Fruit fly (Drosophila melanogaster) whole organism, pupa: ENCODE results near the gene CG11454.

Experiments
- CG10348 ChIP-seq: fragments of 200-800 bp; sonication (Bioruptor generic); IDR thresholded peaks from 2 replicates; pipeline ENCODE4 v1.3.6; 2022; ENCODE audit warnings: missing biosample characterization, missing genetic modification characterization
- CG12605 ChIP-seq: fragments of 200-800 bp; sonication (Bioruptor generic); IDR thresholded peaks from 2 replicates; pipeline ENCODE4 v1.3.6; 2022; ENCODE audit warnings: missing biosample characterization, missing genetic modification characterization
- CG13204 ChIP-seq: fragments of 200-800 bp; sonication (Bioruptor generic); optimal IDR thresholded peaks from 2 replicates; lab custom pipeline; 2018; ENCODE audit warnings: missing biosample characterization, mild to moderate bottlenecking, missing genetic modification characterization, moderate library complexity
- CG14655 ChIP-seq: fragments of 200-800 bp; sonication (Bioruptor generic); optimal IDR thresholded peaks from 3 replicates; lab custom pipeline; 2017; ENCODE audit warnings: mild to moderate bottlenecking, missing biosample characterization, missing genetic modification reagents, missing genetic modification characterization
- CG15710 ChIP-seq: fragments of 200-800 bp; sonication (Bioruptor generic); optimal IDR thresholded peaks from 2 replicates; lab custom pipeline; 2018; ENCODE audit warnings: missing biosample characterization, mild to moderate bottlenecking, missing genetic modification characterization, moderate library complexity
- CG17806 ChIP-seq: fragments of 200-800 bp; sonication (Bioruptor generic); optimal IDR thresholded peaks from 2 replicates; lab custom pipeline; 2018; ENCODE audit warnings: missing biosample characterization, mild to moderate bottlenecking, missing genetic modification characterization, moderate library complexity
- CG32121 ChIP-seq: fragments of 200-800 bp; sonication (Bioruptor generic); IDR thresholded peaks from 2 replicates; pipeline ENCODE4 v1.3.6; 2022; ENCODE audit warnings: missing biosample characterization, missing genetic modification characterization
- CG4496 ChIP-seq: fragments of 200-800 bp; sonication (Bioruptor generic); IDR thresholded peaks from 3 replicates; pipeline ENCODE4 v1.3.6; 2022; ENCODE audit warnings: missing biosample characterization, missing genetic modification characterization
- CG8159 ChIP-seq: fragments of 200-800 bp; sonication (Bioruptor generic); optimal IDR thresholded peaks from 3 replicates; lab custom pipeline; 2018; ENCODE audit warnings: missing biosample characterization, mild to moderate bottlenecking, missing genetic modification characterization, moderate library complexity
- CG8301 ChIP-seq: fragments of 200-800 bp; sonication (Bioruptor generic); optimal IDR thresholded peaks from 2 replicates; lab custom pipeline; 2018; ENCODE audit warnings: missing biosample characterization, mild to moderate bottlenecking, missing genetic modification characterization
- CG9948 ChIP-seq: fragments of 200-800 bp; sonication (Bioruptor generic); optimal IDR thresholded peaks from 2 replicates; lab custom pipeline; 2018; ENCODE audit warnings: missing biosample characterization, mild to moderate bottlenecking, missing genetic modification characterization, moderate library complexity
- D1 ChIP-seq: fragments of 200-800 bp; sonication (Bioruptor generic); optimal IDR thresholded peaks from 2 replicates; lab custom pipeline; 2018; ENCODE audit warnings: missing biosample characterization, mild to moderate bottlenecking, missing genetic modification characterization, moderate library complexity
- EcR ChIP-seq: fragments of 200-800 bp; sonication (Bioruptor generic); optimal IDR thresholded peaks from 3 replicates; lab custom pipeline; 2019; ENCODE audit warnings: missing biosample characterization, missing genetic modification characterization, mild to moderate bottlenecking, moderate library complexity, missing genetic modification reagents
- Ets98B ChIP-seq: fragments of 200-800 bp; sonication (Bioruptor generic); IDR thresholded peaks from 2 replicates; pipeline ENCODE4 v1.3.6; 2022; ENCODE audit warnings: missing biosample characterization, missing genetic modification characterization
- Pif1A ChIP-seq: fragments of 200-800 bp; sonication (Bioruptor generic); optimal IDR thresholded peaks from 3 replicates; lab custom pipeline; 2016; ENCODE audit warnings: missing biosample characterization, missing genetic modification characterization
- Snoo ChIP-seq: fragments of 200-800 bp; sonication (Bioruptor generic); optimal IDR thresholded peaks from 3 replicates; lab custom pipeline; 2017; ENCODE audit warnings: missing biosample characterization, mild to moderate bottlenecking, missing genetic modification characterization, inconsistent platforms
- fd96Ca ChIP-seq: fragments of 200-800 bp; sonication (Bioruptor generic); IDR thresholded peaks from 3 replicates; pipeline ENCODE4 v1.3.6; 2022; ENCODE audit warnings: missing biosample characterization, missing genetic modification characterization
- gl ChIP-seq: fragments of 200-800 bp; sonication (Bioruptor generic); optimal IDR thresholded peaks from 2 replicates; lab custom pipeline; 2018; ENCODE audit warnings: missing biosample characterization, mild to moderate bottlenecking, missing genetic modification characterization
- rn ChIP-seq: fragments of 200-800 bp; sonication (Bioruptor generic); IDR thresholded peaks from 2 replicates; pipeline ENCODE4 v1.3.6; 2022; ENCODE audit warnings: missing biosample characterization, missing genetic modification characterization

CG11454 gene

DNA sequence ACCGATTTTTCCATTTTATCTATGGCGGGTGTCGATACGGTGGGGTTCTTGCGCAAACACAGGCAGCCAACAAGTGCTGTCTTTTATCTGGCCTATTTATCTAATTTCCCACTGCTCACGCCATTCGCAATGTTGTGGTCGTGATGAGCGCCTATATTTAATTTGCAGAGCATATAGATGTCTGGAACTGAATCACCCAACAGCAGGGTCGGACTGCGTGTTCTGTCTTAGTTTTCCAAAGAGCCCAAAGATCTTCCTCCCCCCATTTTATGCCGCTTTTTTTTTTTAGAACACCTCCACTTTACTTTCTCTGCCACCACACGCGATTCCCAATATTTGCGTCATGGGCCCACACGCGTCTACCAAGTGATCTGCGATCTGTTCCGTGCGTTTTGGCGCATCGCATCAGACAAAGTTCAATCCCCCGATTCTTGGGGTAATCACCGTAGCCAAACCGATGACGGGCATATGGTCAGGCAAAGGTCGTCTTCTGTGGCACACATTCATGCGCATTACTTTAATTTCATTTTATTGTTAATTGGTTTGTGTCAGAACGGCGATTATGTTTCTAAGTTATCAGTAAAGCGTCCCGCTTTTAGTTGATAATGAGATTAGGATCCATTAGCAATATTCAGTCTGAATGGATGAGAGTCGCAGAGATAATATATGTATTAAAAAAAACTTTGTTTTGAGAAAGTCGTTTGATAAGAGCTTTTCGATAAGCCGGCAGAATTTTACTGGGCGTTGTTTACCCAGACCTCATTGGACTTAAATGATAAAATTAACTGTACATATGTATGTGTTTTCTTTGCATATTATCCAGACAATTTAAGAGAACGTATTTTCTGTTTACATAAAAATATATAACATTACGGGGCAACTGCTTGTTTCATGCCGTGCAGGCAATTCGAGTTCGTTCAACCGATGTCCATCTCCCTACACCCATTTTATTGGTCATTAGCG lies 6.1 kb upstream of the CG11454 start:
- TF ChIP-seq rn (GFP tag; lab: Robert Waterston, UW) (no peak), Snoo (tag; lab: Kevin White, UChicago) (peak; percentile 40), EcR (GFP tag; lab: Kevin White, UChicago) (peak; percentile 14), CG12605 (GFP tag; lab: Robert Waterston, UW) (no peak)

DNA sequence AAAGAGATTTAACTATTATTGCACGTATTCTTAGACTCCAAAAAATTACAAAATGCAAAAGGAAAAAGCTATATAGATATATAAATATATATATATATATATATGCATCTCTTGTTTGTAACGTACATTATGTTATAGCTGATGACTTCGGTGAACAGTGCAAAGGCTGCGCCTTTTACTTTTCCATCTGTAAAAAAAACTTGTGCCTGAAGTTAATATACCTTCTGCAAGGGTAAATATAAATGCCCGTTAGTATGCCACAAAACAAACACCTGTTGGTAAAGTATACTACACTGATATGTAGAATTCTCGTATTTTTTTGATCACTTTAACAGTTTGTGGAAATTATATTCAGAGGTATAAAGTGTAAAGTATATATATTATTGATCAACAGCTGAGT lies 5.1 kb upstream of the CG11454 start:
- TF ChIP-seq CG10348 (GFP tag; lab: Robert Waterston, UW) (no peak), fd96Ca (no peak), CG4496 (GFP tag; lab: Robert Waterston, UW) (no peak), CG8301 (tag; lab: Kevin White, UChicago) (no peak), gl (tag; lab: Kevin White, UChicago) (no peak), Ets98B (GFP tag; lab: Robert Waterston, UW) (no peak), CG9948 (tag; lab: Kevin White, UChicago) (no peak), CG13204 (GFP tag; lab: Kevin White, UChicago) (no peak), Pif1A (GFP tag; lab: Kevin White, UChicago) (no peak), D1 (tag; lab: Kevin White, UChicago) (no peak), CG14655 (GFP tag; lab: Kevin White, UChicago) (no peak), CG15710 (tag; lab: Kevin White, UChicago) (no peak), rn (GFP tag; lab: Robert Waterston, UW) (no peak), Snoo (tag; lab: Kevin White, UChicago) (no peak)

DNA sequence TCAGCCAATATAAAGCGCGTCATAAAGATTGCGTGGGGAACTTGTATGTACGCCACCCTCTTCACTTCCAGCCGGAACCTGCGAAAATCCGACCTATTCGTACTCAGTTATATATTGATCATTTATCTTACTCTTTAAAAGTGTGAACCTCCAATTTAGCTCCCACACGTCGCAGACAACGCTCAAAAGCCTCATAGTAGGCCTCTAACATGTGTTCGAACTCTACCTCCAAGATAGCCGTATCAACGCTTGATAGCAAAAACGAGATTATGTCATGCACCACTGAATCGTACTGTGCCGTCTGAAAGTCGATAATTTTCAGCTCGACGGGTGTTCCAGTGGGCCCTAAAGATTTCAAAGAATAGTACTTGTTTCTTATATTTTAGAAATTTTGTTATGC lies 3.5 kb upstream of the CG11454 start:
- TF ChIP-seq fd96Ca, result no peak

DNA sequence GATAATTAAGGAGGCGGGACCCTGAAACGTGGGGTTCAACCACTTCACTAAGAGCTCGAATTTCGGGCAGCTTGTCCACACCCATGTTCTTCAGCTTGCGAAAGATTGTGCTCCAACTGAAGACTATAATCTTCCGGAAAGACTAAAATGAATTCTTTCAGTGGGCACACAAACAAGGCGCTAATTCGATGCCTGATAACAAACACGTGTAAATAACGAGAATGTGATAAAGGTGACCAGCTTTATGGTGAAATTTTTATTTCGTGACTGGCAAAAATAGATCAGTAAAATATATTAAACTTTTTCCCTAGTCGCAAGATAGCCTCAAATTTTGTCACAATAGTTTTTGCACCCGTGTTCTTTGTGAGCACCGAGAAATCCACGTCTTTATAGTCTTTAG lies 2.3 kb upstream of the CG11454 start, which contains the start of the genes CG31975 and ovm:
TSS of gene CG31975 (minus strand) at position 144 of the 400 bp plus-strand sequence.
TSS of gene ovm (minus strand) at position 144 of the 400 bp plus-strand sequence.
- no peak for TF ChIP-seq CG4496 (GFP tag; lab: Robert Waterston, UW)
- TF ChIP-seq, all 21 proteins: peak for 0

DNA sequence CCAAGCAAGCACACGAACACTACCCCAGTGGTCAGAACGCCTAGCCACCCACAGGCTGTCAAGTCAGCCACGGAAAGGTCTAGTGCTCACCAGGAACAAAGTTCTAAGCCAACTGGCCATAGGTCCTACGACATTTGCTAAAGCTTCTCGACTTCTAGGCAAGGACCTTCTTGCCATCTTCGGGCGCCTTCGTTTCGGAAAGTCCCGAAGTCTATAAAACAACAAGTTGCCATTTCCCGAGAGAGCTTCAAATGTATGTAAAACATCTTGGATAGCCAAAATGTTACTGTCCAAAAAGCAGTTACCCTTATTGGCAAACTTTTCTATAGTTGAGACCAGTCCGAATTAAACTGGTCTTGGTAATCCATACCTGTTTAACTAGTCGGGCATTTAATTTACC lies 3.4 kb downstream of the CG11454 start:
- TF ChIP-seq CG9948 (tag; lab: Kevin White, UChicago) (no peak), CG12605 (GFP tag; lab: Robert Waterston, UW) (no peak), CG17806 (tag; lab: Kevin White, UChicago) (no peak), CG32121 (GFP tag; lab: Robert Waterston, UW) (no peak), CG4496 (GFP tag; lab: Robert Waterston, UW) (no peak), Snoo (tag; lab: Kevin White, UChicago) (no peak), Pif1A (GFP tag; lab: Kevin White, UChicago) (no peak), CG14655 (GFP tag; lab: Kevin White, UChicago) (no peak), D1 (tag; lab: Kevin White, UChicago) (no peak)

DNA sequence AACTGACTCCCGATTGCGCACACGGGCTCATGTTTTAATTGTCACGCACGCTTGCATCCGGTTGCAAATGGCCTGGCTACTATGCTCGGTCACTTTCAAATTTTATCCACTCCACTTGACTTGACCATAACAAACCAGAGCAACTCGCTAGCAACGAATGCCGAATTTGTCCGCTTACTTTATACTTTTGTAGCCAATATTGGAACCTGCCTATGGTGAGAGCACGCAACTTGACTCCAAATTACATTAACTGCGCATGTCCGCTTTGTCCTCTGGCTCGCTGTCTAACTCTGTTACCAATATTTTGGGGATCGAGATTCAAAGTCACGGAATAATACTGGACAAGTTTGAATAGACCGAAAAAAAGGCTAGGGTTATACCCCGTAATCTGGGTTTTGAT lies 10.0 kb downstream of the CG11454 start, which contains the start of gene CG42399:
TSS of gene CG42399 (minus strand) at position 159 of the 400 bp plus-strand sequence.
- TF ChIP-seq D1 (tag; lab: Kevin White, UChicago), result no peak

DNA sequence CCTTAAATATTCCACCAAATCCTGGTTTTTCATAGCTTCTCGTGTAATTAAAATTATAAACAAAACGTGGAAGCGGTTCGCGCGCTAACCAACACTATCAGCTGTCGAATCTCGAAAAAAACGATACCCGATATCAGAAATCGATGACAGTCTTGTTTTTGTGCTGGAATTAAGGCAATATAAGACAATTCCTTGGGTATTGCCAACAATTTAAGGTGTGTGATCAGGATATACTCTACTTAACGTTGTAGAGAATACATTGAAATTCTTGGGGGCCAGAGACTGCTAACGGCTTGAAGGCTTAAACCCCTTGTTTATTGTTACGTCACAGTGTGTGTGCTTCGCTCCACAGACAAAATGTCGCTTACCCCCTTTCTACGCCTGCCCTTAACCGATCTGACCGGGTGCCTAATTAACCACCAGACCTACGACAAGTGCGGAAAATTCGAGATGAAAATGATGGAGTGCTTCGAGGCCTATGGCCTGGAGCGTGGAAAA lies 12.1 kb downstream of the CG11454 start, which contains the start of gene Pus10:
TSS of gene Pus10 (minus strand) at position 91 of the 498 bp plus-strand sequence.
- TF ChIP-seq Snoo (tag; lab: Kevin White, UChicago) (no peak), CG9948 (tag; lab: Kevin White, UChicago) (no peak), CG13204 (GFP tag; lab: Kevin White, UChicago) (no peak), CG15710 (tag; lab: Kevin White, UChicago) (no peak), CG8159 (tag; lab: Kevin White, UChicago) (no peak), EcR (GFP tag; lab: Kevin White, UChicago) (no peak), D1 (tag; lab: Kevin White, UChicago) (no peak), Pif1A (GFP tag; lab: Kevin White, UChicago) (no peak), rn (GFP tag; lab: Robert Waterston, UW) (no peak)
